Fruit fly (Drosophila melanogaster) whole organism, embryonic: ENCODE results near the gene Ets98B.

Experiments
- Atf6 ChIP-seq: fragments of 200-800 bp; sonication (Bioruptor generic); IDR thresholded peaks from 2 replicates; pipeline ENCODE4 v1.3.6; 2022; ENCODE audit warnings: missing biosample characterization, missing genetic modification characterization
- Awh ChIP-seq: fragments of 200-800 bp; sonication (Bioruptor generic); IDR thresholded peaks from 2 replicates; pipeline ENCODE4, ENCODE4 v1.3.6; 2022; ENCODE audit warnings: missing biosample characterization, missing genetic modification characterization
- CG10543 ChIP-seq: fragments of 200-800 bp; sonication (Bioruptor generic); optimal IDR thresholded peaks from 3 replicates; lab custom pipeline; 2017; ENCODE audit warnings: missing biosample characterization, mild to moderate bottlenecking, missing genetic modification characterization, moderate library complexity
- CG11456 ChIP-seq: fragments of 200-800 bp; sonication (Bioruptor generic); IDR thresholded peaks from 3 replicates; pipeline ENCODE4 v1.3.6; 2022; ENCODE audit warnings: missing biosample characterization, missing genetic modification characterization
- CG12071 ChIP-seq: fragments of 200-800 bp; sonication (Bioruptor generic); optimal IDR thresholded peaks from 3 replicates; lab custom pipeline; 2018; ENCODE audit warnings: missing biosample characterization, mild to moderate bottlenecking, missing genetic modification characterization
- CG12744 ChIP-seq: fragments of 200-800 bp; sonication (Bioruptor generic); optimal IDR thresholded peaks from 2 replicates; lab custom pipeline; 2016; ENCODE audit warnings: missing biosample characterization, missing genetic modification characterization
- CG14441 ChIP-seq: fragments of 200-800 bp; sonication (Bioruptor generic); IDR thresholded peaks from 2 replicates; pipeline ENCODE4 v1.3.6; 2022; ENCODE audit warnings: missing biosample characterization, missing genetic modification characterization
- CG15479 ChIP-seq: fragments of 200-800 bp; sonication (Bioruptor generic); optimal IDR thresholded peaks from 3 replicates; lab custom pipeline; 2019; ENCODE audit warnings: missing biosample characterization, mild to moderate bottlenecking, missing genetic modification characterization, moderate library complexity
- CG16815 ChIP-seq: fragments of 200-800 bp; sonication (Bioruptor generic); optimal IDR thresholded peaks from 3 replicates; lab custom pipeline; 2017; ENCODE audit warnings: missing biosample characterization, mild to moderate bottlenecking, missing genetic modification characterization
- CG17328 ChIP-seq: fragments of 200-800 bp; sonication (Bioruptor generic); IDR thresholded peaks from 2 replicates; pipeline ENCODE4 v1.3.6; 2022; ENCODE audit warnings: missing biosample characterization, missing genetic modification characterization
- CG31365 ChIP-seq: fragments of 200-800 bp; sonication (Bioruptor generic); optimal IDR thresholded peaks from 2 replicates; lab custom pipeline; 2018; ENCODE audit warnings: missing biosample characterization, mild to moderate bottlenecking, missing genetic modification characterization
- CG3407 ChIP-seq: fragments of 200-800 bp; sonication (Bioruptor generic); optimal IDR thresholded peaks from 2 replicates; lab custom pipeline; 2018; ENCODE audit warnings: missing biosample characterization, mild to moderate bottlenecking, missing genetic modification characterization
- CG3847 ChIP-seq: fragments of 200-800 bp; sonication (Bioruptor generic); IDR thresholded peaks from 2 replicates; pipeline ENCODE4 v1.3.6; 2022; ENCODE audit warnings: missing biosample characterization, missing genetic modification characterization
- CG8281 ChIP-seq: fragments of 200-800 bp; sonication (Bioruptor generic); optimal IDR thresholded peaks from 2 replicates; lab custom pipeline; 2018; ENCODE audit warnings: missing biosample characterization, mild to moderate bottlenecking, missing genetic modification characterization, moderate library complexity
- CG8924 ChIP-seq: fragments of 200-800 bp; optimal IDR thresholded peaks from 3 replicates; lab custom pipeline; 2019; ENCODE audit warnings: missing biosample characterization, mild to moderate bottlenecking, missing genetic modification characterization, moderate library complexity
- Dref ChIP-seq: fragments of 200-800 bp; sonication (Bioruptor generic); IDR thresholded peaks from 2 replicates; pipeline ENCODE4 v1.3.6; 2022; ENCODE audit warnings: missing biosample characterization, missing genetic modification characterization
- E2f1 ChIP-seq: fragments of 200-800 bp; sonication (Bioruptor generic); IDR thresholded peaks from 2 replicates; pipeline ENCODE4 v1.3.6; 2022; ENCODE audit warnings: missing biosample characterization, missing genetic modification characterization
- E2f2 ChIP-seq: fragments of 200-800 bp; sonication (Bioruptor generic); IDR thresholded peaks from 2 replicates; pipeline ENCODE4 v1.3.6; 2022; ENCODE audit warnings: missing biosample characterization, missing genetic modification characterization
- Fer2 ChIP-seq: fragments of 200-800 bp; sonication (Bioruptor generic); optimal IDR thresholded peaks from 2 replicates; lab custom pipeline; 2018; ENCODE audit warnings: missing biosample characterization, mild to moderate bottlenecking, missing genetic modification characterization, moderate library complexity
- Fer3 ChIP-seq: fragments of 200-800 bp; sonication (Bioruptor generic); optimal IDR thresholded peaks from 2 replicates; lab custom pipeline; 2018; ENCODE audit warnings: missing biosample characterization, mild to moderate bottlenecking, missing genetic modification characterization, moderate library complexity
- H2.0 ChIP-seq: fragments of 200-800 bp; sonication (Bioruptor generic); IDR thresholded peaks from 2 replicates; pipeline ENCODE4 v1.3.6; 2022; ENCODE audit warnings: missing biosample characterization, missing genetic modification characterization
- HLH54F ChIP-seq: fragments of 200-800 bp; sonication (Bioruptor generic); optimal IDR thresholded peaks from 3 replicates; lab custom pipeline; 2016; ENCODE audit warnings: missing biosample characterization, missing genetic modification characterization
- Mrtf ChIP-seq: fragments of 200-800 bp; sonication (Bioruptor generic); IDR thresholded peaks from 3 replicates; pipeline ENCODE4 v1.3.6; 2022; ENCODE audit warnings: missing biosample characterization, missing genetic modification characterization
- Nf-YB ChIP-seq: fragments of 200-800 bp; sonication (Bioruptor generic); optimal IDR thresholded peaks from 3 replicates; lab custom pipeline; 2019; ENCODE audit warnings: missing biosample characterization, mild to moderate bottlenecking, missing genetic modification characterization, moderate library complexity
- Rfx ChIP-seq: fragments of 200-800 bp; sonication (Bioruptor generic); IDR thresholded peaks from 2 replicates; pipeline ENCODE4 v1.3.6; 2022; ENCODE audit warnings: missing biosample characterization, missing genetic modification characterization
- Scr ChIP-seq: fragments of 200-800 bp; sonication (Bioruptor generic); IDR thresholded peaks from 2 replicates; pipeline ENCODE4 v1.3.6; 2022; ENCODE audit warnings: missing biosample characterization, missing genetic modification characterization; ENCODE audit not compliant: partially characterized antibody
- Sox100B ChIP-seq: fragments of 200-800 bp; sonication (Bioruptor generic); optimal IDR thresholded peaks from 3 replicates; lab custom pipeline; 2018; ENCODE audit warnings: missing biosample characterization, mild to moderate bottlenecking, missing genetic modification characterization
- YL-1 ChIP-seq: fragments of 200-800 bp; sonication (Bioruptor generic); optimal IDR thresholded peaks from 3 replicates; lab custom pipeline; 2017; ENCODE audit warnings: missing biosample characterization, mild to moderate bottlenecking, missing genetic modification characterization
- chn ChIP-seq: fragments of 200-800 bp; sonication (Bioruptor generic); optimal IDR thresholded peaks from 2 replicates; lab custom pipeline; 2016; ENCODE audit warnings: missing biosample characterization, missing genetic modification characterization
- ci ChIP-seq: fragments of 200-800 bp; sonication (Bioruptor generic); IDR thresholded peaks from 3 replicates; pipeline ENCODE4 v1.3.6; 2022; ENCODE audit warnings: missing biosample characterization, missing genetic modification characterization
- crp ChIP-seq, 2 experiments: fragments of 200-800 bp; sonication (Bioruptor generic); optimal IDR thresholded peaks; 2 replicates in 1 of 2; 3 replicates in 1 of 2; lab custom pipeline; 2017; ENCODE audit warnings: missing biosample characterization in 2 of 2, missing genetic modification characterization in 2 of 2, mild to moderate bottlenecking in 1 of 2, moderate library complexity in 1 of 2
- cwo ChIP-seq: fragments of 200-800 bp; sonication (Bioruptor generic); optimal IDR thresholded peaks from 3 replicates; lab custom pipeline; 2017; ENCODE audit warnings: missing biosample characterization, missing genetic modification characterization, mild to moderate bottlenecking, moderate library complexity, missing genetic modification reagents
- dan ChIP-seq: fragments of 200-800 bp; sonication (Bioruptor generic); IDR thresholded peaks from 2 replicates; pipeline ENCODE4 v1.3.6; 2022; ENCODE audit warnings: missing biosample characterization, missing genetic modification characterization
- dmrt99B ChIP-seq: fragments of 200-800 bp; sonication (Bioruptor generic); optimal IDR thresholded peaks from 2 replicates; lab custom pipeline; 2018; ENCODE audit warnings: missing biosample characterization, mild to moderate bottlenecking, missing genetic modification characterization, moderate library complexity
- dpn ChIP-seq, 2 experiments: fragments of 200-800 bp; sonication (Bioruptor generic); optimal IDR thresholded peaks; 3 replicates each; lab custom pipeline; 2016; ENCODE audit warnings: missing biosample characterization in 2 of 2, missing genetic modification characterization in 2 of 2
- en ChIP-seq: fragments of 200-800 bp; sonication (Bioruptor generic); optimal IDR thresholded peaks from 2 replicates; lab custom pipeline; 2016; ENCODE audit warnings: missing biosample characterization, missing genetic modification characterization
- ham ChIP-seq: fragments of 200-800 bp; sonication (Bioruptor generic); IDR thresholded peaks from 2 replicates; pipeline ENCODE4 v1.3.6; 2022; ENCODE audit warnings: missing biosample characterization, missing genetic modification characterization
- insv ChIP-seq, 2 experiments: fragments of 200-800 bp; sonication (Bioruptor generic); optimal IDR thresholded peaks; 3 replicates each; lab custom pipeline; 2016 to 2018; ENCODE audit warnings: missing biosample characterization in 2 of 2, missing genetic modification characterization in 2 of 2
- kay ChIP-seq: fragments of 200-800 bp; sonication (Bioruptor generic); optimal IDR thresholded peaks from 2 replicates; lab custom pipeline; 2016; ENCODE audit warnings: missing biosample characterization, missing genetic modification characterization
- knrl ChIP-seq: fragments of 200-800 bp; sonication (Bioruptor generic); IDR thresholded peaks from 3 replicates; pipeline ENCODE4 v1.3.6; 2022; ENCODE audit warnings: missing biosample characterization, missing genetic modification characterization; ENCODE audit not compliant: partially characterized antibody
- mirr ChIP-seq: fragments of 200-800 bp; sonication (Bioruptor generic); optimal IDR thresholded peaks from 3 replicates; lab custom pipeline; 2018; ENCODE audit warnings: missing biosample characterization, mild to moderate bottlenecking, missing genetic modification characterization
- pan ChIP-seq, 4 experiments: fragments of >200 bp in 3 of 4; fragments of 200-800 bp in 1 of 4; sonication (Bioruptor generic) in 1 of 4; optimal IDR thresholded peaks in 3 of 4; IDR thresholded peaks in 1 of 4; 2 replicates each; pipeline versions ENCODE4 v1.3.6 to Lab custom; 2017 to 2022; ENCODE audit warnings: missing biosample characterization in 2 of 4, missing genetic modification characterization in 2 of 4, mixed read lengths in 1 of 4
- sd ChIP-seq: fragments of 200-800 bp; sonication (Bioruptor generic); optimal IDR thresholded peaks from 3 replicates; lab custom pipeline; 2018; ENCODE audit warnings: missing biosample characterization, mild to moderate bottlenecking, missing genetic modification characterization, moderate library complexity
- seq ChIP-seq: fragments of 200-800 bp; sonication (Bioruptor generic); IDR thresholded peaks from 2 replicates; pipeline ENCODE4 v1.3.6; 2022; ENCODE audit warnings: missing biosample characterization, missing genetic modification characterization
- slp2 ChIP-seq: fragments of 200-800 bp; sonication (Bioruptor generic); optimal IDR thresholded peaks from 2 replicates; lab custom pipeline; 2016; ENCODE audit warnings: missing biosample characterization, missing genetic modification characterization
- stwl ChIP-seq: fragments of 200-800 bp; sonication (Bioruptor generic); optimal IDR thresholded peaks from 3 replicates; lab custom pipeline; 2018; ENCODE audit warnings: missing biosample characterization, mild to moderate bottlenecking, missing genetic modification characterization, moderate library complexity
- trh ChIP-seq: fragments of 200-800 bp; sonication (Bioruptor generic); optimal IDR thresholded peaks from 2 replicates; lab custom pipeline; 2016; ENCODE audit warnings: missing biosample characterization, missing genetic modification characterization
- ttk ChIP-seq: fragments of 200-800 bp; sonication (Bioruptor generic); IDR thresholded peaks from 2 replicates; pipeline ENCODE4 v2.1.2; 2022; ENCODE audit warnings: missing biosample characterization, missing genetic modification characterization
- tx ChIP-seq: fragments of 200-800 bp; sonication (Bioruptor generic); optimal IDR thresholded peaks from 2 replicates; lab custom pipeline; 2016; ENCODE audit warnings: missing biosample characterization, missing genetic modification characterization

The Ets98B gene

DNA sequence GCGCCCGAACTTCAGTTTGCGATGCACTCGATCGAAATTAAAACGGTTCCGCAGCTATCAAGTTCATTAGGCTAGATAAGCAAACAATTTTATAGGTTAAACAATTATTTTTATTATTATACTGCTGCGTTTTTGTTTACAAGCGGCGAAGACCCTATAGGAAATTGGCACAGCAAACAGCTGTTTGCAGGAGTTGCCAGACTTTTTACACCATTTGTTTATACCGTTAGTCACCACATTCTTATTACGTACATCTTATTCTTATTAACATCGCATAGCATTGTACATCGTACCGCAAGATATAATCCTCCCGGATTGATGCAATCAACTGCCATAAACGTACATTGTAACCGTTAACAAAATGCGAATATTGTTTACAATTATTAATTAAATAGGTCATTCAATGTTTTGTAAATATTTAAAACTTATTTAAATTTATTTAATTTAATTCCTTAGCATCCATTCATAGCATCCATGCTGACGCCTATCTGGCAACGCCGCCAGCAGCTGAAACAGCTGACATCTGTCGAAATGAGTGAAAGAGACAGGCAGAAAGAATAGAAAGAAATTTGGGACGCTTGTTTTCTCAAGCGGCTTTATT is 29.7 kb upstream of the Ets98B start, which contains the start of the genes CROT and CG12877 (continued):
- TF ChIP-seq H2.0 (GFP tag; lab: Robert Waterston, UW) (peak; percentile 83), CG10543 (peak; percentile 84), E2f2 (GFP tag; lab: Robert Waterston, UW) (peak; percentile 65), Scr (GFP tag; lab: Robert Waterston, UW) (peak; percentile 52), ttk (GFP tag; lab: Robert Waterston, UW) (peak; percentile 79), CG11456 (GFP tag; lab: Robert Waterston, UW) (peak; percentile 73; the same call in 1 of the 3 replicates), seq (0 out of 2 replicates have a peak, but pooled peaks have one; percentile 6), Dref (peak; percentile 15; the same call in 1 of the 2 replicates), knrl (GFP tag; lab: Robert Waterston, UW) (peak; percentile 23; the same call in 1 of the 3 replicates), tx (GFP tag; lab: Kevin White, UChicago) (no peak), dmrt99B (tag; lab: Kevin White, UChicago) (peak; percentile 78), CG12744 (GFP tag; lab: Kevin White, UChicago) (no peak), dan (no peak), CG17328 (peak; percentile 77), Fer3 (tag; lab: Kevin White, UChicago) (peak; percentile 63), cwo (GFP tag; lab: Kevin White, UChicago) (peak; percentile 46), Fer2 (peak; percentile 49), CG8281 (tag; lab: Kevin White, UChicago) (peak; percentile 5), sd (peak; percentile 81), crp (GFP tag; optimal IDR thresholded peaks at IDR 0.05; lab: Kevin White, UChicago) (peak; percentile 97 to 98), CG3407 (GFP tag; lab: Kevin White, UChicago) (peak; percentile 43), dpn (GFP tag; optimal IDR thresholded peaks at IDR 0.05; lab: Kevin White, UChicago) (peak; percentile 41 to 87), CG12071 (GFP tag; lab: Kevin White, UChicago) (peak; percentile 16), en (GFP tag; lab: Kevin White, UChicago) (no peak), insv (GFP tag; optimal IDR thresholded peaks at IDR 0.05; lab: Kevin White, UChicago) (peak in 1 of 2 experiments; percentile 74), Nf-YB (GFP tag; lab: Kevin White, UChicago) (peak; percentile 53), ci (GFP tag; lab: Robert Waterston, UW) (0 out of 3 replicates have a peak, but pooled peaks have one; percentile 52), CG8924 (tag; lab: Kevin White, UChicago) (peak; percentile 87), trh (GFP tag; lab: Kevin White, UChicago) (peak; percentile 74), slp2 (GFP tag; lab: Kevin White, UChicago) (no peak), Rfx (GFP tag; lab: Robert Waterston, UW) (peak; percentile 78; the same call in 1 of the 2 replicates), CG16815 (GFP tag; lab: Kevin White, UChicago) (peak; percentile 73), CG15479 (GFP tag; lab: Kevin White, UChicago) (no peak), YL-1 (GFP tag; lab: Kevin White, UChicago) (peak; percentile 75), mirr (GFP tag; lab: Kevin White, UChicago) (peak; percentile 11), CG3847 (GFP tag; lab: Robert Waterston, UW) (peak; percentile 86), Sox100B (no peak), CG31365 (no peak), stwl (tag; lab: Kevin White, UChicago) (peak; percentile 75), E2f1 (GFP tag; lab: Robert Waterston, UW) (peak; percentile 47; the same call in 1 of the 2 replicates), HLH54F (GFP tag; lab: Kevin White, UChicago) (peak; percentile 71), Mrtf (GFP tag; lab: Robert Waterston, UW) (peak; percentile 59; the same call in 2 of the 3 replicates), ham (GFP tag; lab: Robert Waterston, UW) (no peak), Awh (GFP tag; lab: Robert Waterston, UW) (peak; percentile 66; the same call in 1 of the 2 replicates), CG14441 (GFP tag; lab: Robert Waterston, UW) (peak; percentile 78), kay (GFP tag; lab: Kevin White, UChicago) (peak; percentile 89), Atf6 (peak; percentile 61; the same call in 1 of the 2 replicates), pan (optimal IDR thresholded peaks at IDR 0.05; lab: Kevin White, UChicago) (no peak), pan (GFP tag; optimal IDR thresholded peaks at IDR 0.05 in 1 of 2, IDR thresholded peaks at IDR 0.05 in 1 of 2) (peak in 1 of 2 experiments; percentile 63), chn (peak; percentile 67)
